Worm (Caenorhabditis elegans): ENCODE data around the gene T02B11.4.

The T02B11.4 gene

DNA sequence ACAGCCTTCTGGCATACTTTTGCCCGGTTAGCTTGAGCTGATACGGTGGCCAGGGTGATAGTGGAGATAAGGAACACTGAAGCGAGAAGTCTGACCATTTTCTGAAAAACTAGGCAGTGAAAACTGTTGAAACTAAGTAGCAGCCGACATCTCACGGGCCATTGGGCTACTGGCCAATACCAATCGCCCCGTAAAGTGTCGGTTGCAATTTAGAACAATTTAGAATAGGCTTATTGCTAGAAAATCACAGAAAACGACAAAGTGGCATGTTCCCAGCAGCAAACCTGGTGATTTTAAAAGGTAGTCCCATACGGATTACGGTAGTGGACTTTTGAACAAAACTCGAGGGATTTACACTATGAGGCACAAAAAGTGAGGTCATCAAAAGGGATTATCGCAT is at the start of gene T02B11.4:
TSS of gene T02B11.4 (minus strand) at position 101 of the 400 bp plus-strand sequence.
- TF ChIP-seq hlh-30 (tag; optimal IDR thresholded peaks at IDR 0.05; ENCODE audit: insufficient read depth) (no peak), dmd-6 (GFP tag; IDR thresholded peaks at IDR 0.05) (no peak), lsy-2 (tag; optimal IDR thresholded peaks at IDR 0.05) (no peak), mxl-3 (GFP tag; optimal IDR thresholded peaks at IDR 0.05) (no peak), hmg-1.1 (GFP tag; IDR thresholded peaks at IDR 0.05) (no peak), nhr-11 (tag; optimal IDR thresholded peaks at IDR 0.05) (no peak), daf-16 (GFP tag; optimal IDR thresholded peaks at IDR 0.05) (no peak), daf-16 (tag; optimal IDR thresholded peaks at IDR 0.05) (no peak), ces-1 (GFP tag; optimal IDR thresholded peaks at IDR 0.05) (no peak), unc-62 (GFP tag; optimal IDR thresholded peaks at IDR 0.05 in 1 of 2) (no peak), unc-62 (tag; optimal IDR thresholded peaks at IDR 0.05) (no peak), F37D6.2 (tag; optimal IDR thresholded peaks at IDR 0.05) (no peak), zfp-3 (GFP tag; conservative IDR thresholded peaks at IDR 0.05) (no peak), zip-11 (GFP tag; IDR thresholded peaks at IDR 0.05) (no peak), madf-5 (GFP tag; IDR thresholded peaks at IDR 0.05) (no peak), unc-39 (tag; optimal IDR thresholded peaks at IDR 0.05) (no peak), ztf-11 (tag; optimal IDR thresholded peaks at IDR 0.05) (no peak), Y5F2A.4 (GFP tag; optimal IDR thresholded peaks at IDR 0.05) (no peak), D1046.2 (GFP tag; IDR thresholded peaks at IDR 0.05) (no peak), mxl-2 (GFP tag; conservative IDR thresholded peaks at IDR 0.05) (no peak)

DNA sequence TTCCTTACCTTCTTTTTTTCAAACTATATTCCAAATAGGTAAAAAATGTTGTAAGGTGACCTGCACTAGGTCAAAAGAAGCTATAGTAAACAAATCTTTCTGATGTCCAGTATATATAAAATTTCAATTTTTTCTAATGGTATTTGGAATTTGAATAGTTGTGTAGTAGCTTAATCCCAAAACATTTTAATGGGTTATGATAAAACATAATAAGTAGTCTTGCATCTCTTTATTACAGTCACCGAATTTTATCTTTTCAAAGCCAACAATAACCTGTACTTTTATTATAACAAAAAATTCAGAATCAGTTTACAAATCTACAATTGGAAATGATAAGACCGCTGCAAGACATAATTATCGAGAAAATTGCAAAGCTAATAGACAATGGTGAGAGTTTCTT is 46.6 kb upstream of the T02B11.4 start, which contains the start of gene H24K24.2:
TSS of gene H24K24.2 (plus strand) at position 301 of the 400 bp plus-strand sequence.
- TF ChIP-seq snpc-1.2 (GFP tag; IDR thresholded peaks at IDR 0.05) (no peak), attf-4 (tag; optimal IDR thresholded peaks at IDR 0.05) (no peak), pqm-1 (tag; optimal IDR thresholded peaks at IDR 0.05) (no peak), ztf-7 (tag; optimal IDR thresholded peaks at IDR 0.05) (no peak), hlh-30 (tag; optimal IDR thresholded peaks at IDR 0.05; ENCODE audit: insufficient read depth) (no peak), duxl-1 (tag; optimal IDR thresholded peaks at IDR 0.05; ENCODE audit: poor library complexity) (no peak), snpc-4 (tag; optimal IDR thresholded peaks at IDR 0.05) (no peak)

DNA sequence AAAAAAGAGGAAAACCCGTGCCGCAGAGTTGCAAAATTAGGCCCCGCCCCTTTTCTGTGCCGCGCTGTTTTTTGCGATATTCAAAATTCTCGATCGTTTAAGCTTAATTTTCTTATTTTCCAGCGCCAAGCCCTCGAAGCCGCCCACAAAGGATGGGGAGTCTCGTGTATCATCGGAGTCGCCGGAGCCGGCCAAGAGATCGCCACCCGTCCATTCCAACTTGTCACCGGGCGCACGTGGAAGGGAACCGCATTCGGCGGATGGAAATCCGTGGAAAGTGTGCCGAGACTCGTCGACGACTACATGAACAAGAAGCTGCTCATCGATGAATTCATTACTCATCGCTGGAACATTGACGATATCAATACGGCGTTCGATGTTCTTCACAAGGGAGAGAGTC is 44.8 kb upstream of the T02B11.4 start:
- TF ChIP-seq set-16 (GFP tag; IDR thresholded peaks at IDR 0.05) = peak; percentile 74
- TF ChIP-seq daf-12 (tag; optimal IDR thresholded peaks at IDR 0.05) = no peak
- TF ChIP-seq egl-43 (GFP tag; IDR thresholded peaks at IDR 0.05) = no peak
- no peak for TF ChIP-seq mdl-1 (tag; optimal IDR thresholded peaks at IDR 0.05)
- TF ChIP-seq arid-1 (GFP tag; conservative IDR thresholded peaks at IDR 0.05) = no peak
- no peak for TF ChIP-seq lin-29 (GFP tag; IDR thresholded peaks at IDR 0.05)
- no peak for TF ChIP-seq rbr-2 (tag; optimal IDR thresholded peaks at IDR 0.05)

- TF ChIP-seq T20F7.1 (GFP tag; optimal IDR thresholded peaks at IDR 0.05) (no peak), D1046.2 (GFP tag; IDR thresholded peaks at IDR 0.05) (no peak), set-16 (GFP tag; IDR thresholded peaks at IDR 0.05) (no peak), mep-1 (tag; optimal IDR thresholded peaks at IDR 0.05) (no peak), lsy-2 (tag; optimal IDR thresholded peaks at IDR 0.05) (no peak), nhr-77 (tag; optimal IDR thresholded peaks at IDR 0.05) (no peak), ceh-44 (GFP tag; IDR thresholded peaks at IDR 0.05) (no peak), nhr-76 (tag; optimal IDR thresholded peaks at IDR 0.05) (no peak), dpl-1 (GFP tag; optimal IDR thresholded peaks at IDR 0.05) (no peak), lin-15B (tag; optimal IDR thresholded peaks at IDR 0.05) (no peak), daf-8 (GFP tag; IDR thresholded peaks at IDR 0.05) (no peak), dmd-9 (GFP tag; IDR thresholded peaks at IDR 0.05) (no peak), arid-1 (GFP tag; conservative IDR thresholded peaks at IDR 0.05) (no peak)
These were observed 40.5 kb upstream of the T02B11.4 start, which contains the start of gene adh-5 for ce11 chrV:911474-911873. Gene adh-5 (plus strand): TSS chrV:911774.

All from whole organism, L4 larva.